Worm (Caenorhabditis elegans) whole organism, mixed stage, embryonic: ENCODE data around the gene C09E7.7.

Source experiments
- M03D4.4 ChIP-seq: sonication (generic microtip); optimal IDR thresholded peaks from 2 replicates; lab custom pipeline; 2017; ENCODE audit warnings: mild to moderate bottlenecking, missing genetic modification characterization, missing compliant biosample characterization
- blmp-1 ChIP-seq: fragments of 150-350 bp; optimal IDR thresholded peaks from 2 replicates; lab custom pipeline; 2014; ENCODE audit warnings: missing biosample characterization, missing genetic modification characterization
- ceh-39 ChIP-seq: fragments of 150-350 bp; optimal IDR thresholded peaks from 2 replicates; lab custom pipeline; 2014; ENCODE audit warnings: missing biosample characterization, missing genetic modification characterization
- ceh-83 ChIP-seq: fragments of 200-800 bp; sonication (Bioruptor generic); optimal IDR thresholded peaks from 2 replicates; lab custom pipeline; 2018; ENCODE audit warnings: mild to moderate bottlenecking, missing genetic modification characterization, missing compliant biosample characterization
- ces-1 ChIP-seq: fragments of 150-350 bp; optimal IDR thresholded peaks from 2 replicates; lab custom pipeline; 2014; ENCODE audit warnings: missing biosample characterization, missing genetic modification reagents, missing genetic modification characterization
- cnd-1 ChIP-seq: fragments of 200-800 bp; sonication (Bioruptor generic); optimal IDR thresholded peaks from 2 replicates; lab custom pipeline; 2018; ENCODE audit warnings: mild to moderate bottlenecking, missing genetic modification characterization, missing compliant biosample characterization
- drap-1 ChIP-seq: fragments of 200-800 bp; sonication (Bioruptor generic); optimal IDR thresholded peaks from 3 replicates; lab custom pipeline; 2018; ENCODE audit warnings: mild to moderate bottlenecking, missing genetic modification characterization, missing compliant biosample characterization
- elt-1 ChIP-seq: sonication (generic microtip); optimal IDR thresholded peaks from 2 replicates; lab custom pipeline; 2017; ENCODE audit warnings: missing genetic modification characterization, mild to moderate bottlenecking, missing compliant biosample characterization, antibody characterized with exemption, moderate library complexity, borderline replicate concordance; ENCODE audit not compliant: insufficient read depth
- elt-3 ChIP-seq: fragments of 150-350 bp; optimal IDR thresholded peaks from 2 replicates; lab custom pipeline; 2014; ENCODE audit warnings: missing biosample characterization, missing genetic modification characterization
- flh-1 ChIP-seq: fragments of 200-800 bp; sonication (Bioruptor generic); optimal IDR thresholded peaks from 2 replicates; lab custom pipeline; 2018; ENCODE audit warnings: mild to moderate bottlenecking, missing genetic modification characterization, moderate library complexity, missing compliant biosample characterization
- ham-2 ChIP-seq: fragments of 200-800 bp; sonication (Bioruptor generic); optimal IDR thresholded peaks from 2 replicates; lab custom pipeline; 2018; ENCODE audit warnings: mild to moderate bottlenecking, missing genetic modification characterization, missing compliant biosample characterization
- hlh-1 ChIP-seq: fragments of 150-350 bp; optimal IDR thresholded peaks from 2 replicates; lab custom pipeline; 2014; ENCODE audit warnings: missing biosample characterization, missing genetic modification reagents, missing genetic modification characterization
- lin-13 ChIP-seq: fragments of 150-350 bp; optimal IDR thresholded peaks from 2 replicates; lab custom pipeline; 2014; ENCODE audit warnings: missing biosample characterization, missing genetic modification characterization
- lsy-2 ChIP-seq: fragments of 150-350 bp; optimal IDR thresholded peaks from 2 replicates; lab custom pipeline; 2014; ENCODE audit warnings: missing biosample characterization, missing genetic modification characterization
- mab-5 ChIP-seq: fragments of 150-350 bp; optimal IDR thresholded peaks from 2 replicates; lab custom pipeline; 2014; ENCODE audit warnings: missing biosample characterization, missing genetic modification characterization
- mls-2 ChIP-seq: sonication (generic microtip); optimal IDR thresholded peaks from 2 replicates; lab custom pipeline; 2016; ENCODE audit warnings: mild to moderate bottlenecking, missing genetic modification characterization, moderate library complexity, missing compliant biosample characterization
- nhr-12 ChIP-seq: fragments of 150-350 bp; optimal IDR thresholded peaks from 2 replicates; lab custom pipeline; 2014; ENCODE audit warnings: missing biosample characterization, missing genetic modification characterization
- nhr-2 ChIP-seq: fragments of 150-350 bp; optimal IDR thresholded peaks from 2 replicates; lab custom pipeline; 2014; ENCODE audit warnings: missing biosample characterization, missing genetic modification characterization
- nhr-237 ChIP-seq: fragments of 150-350 bp; optimal IDR thresholded peaks from 2 replicates; lab custom pipeline; 2014; ENCODE audit warnings: missing biosample characterization, missing genetic modification characterization
- nhr-28 ChIP-seq: fragments of 150-350 bp; optimal IDR thresholded peaks from 2 replicates; lab custom pipeline; 2014; ENCODE audit warnings: missing biosample characterization, missing genetic modification characterization
- nhr-76 ChIP-seq: sonication (generic microtip); optimal IDR thresholded peaks from 2 replicates; lab custom pipeline; 2017; ENCODE audit warnings: missing biosample characterization, missing genetic modification characterization
- pha-4 ChIP-seq: fragments of 150-350 bp; optimal IDR thresholded peaks from 2 replicates; lab custom pipeline; 2018; ENCODE audit warnings: missing biosample characterization, missing genetic modification reagents, missing genetic modification characterization
- sem-2 ChIP-seq: fragments of 200-800 bp; sonication (Bioruptor generic); optimal IDR thresholded peaks from 2 replicates; lab custom pipeline; 2018; ENCODE audit warnings: mild to moderate bottlenecking, missing genetic modification characterization, missing compliant biosample characterization
- snpc-4 ChIP-seq: fragments of 150-350 bp; optimal IDR thresholded peaks from 2 replicates; lab custom pipeline; 2014; ENCODE audit warnings: missing biosample characterization, missing genetic modification characterization
- sptf-1 ChIP-seq: sonication (generic microtip); optimal IDR thresholded peaks from 2 replicates; lab custom pipeline; 2017; ENCODE audit warnings: mild to moderate bottlenecking, missing genetic modification characterization, moderate library complexity, missing compliant biosample characterization
- tbx-8 ChIP-seq: fragments of 200-800 bp; sonication (Bioruptor generic); optimal IDR thresholded peaks from 2 replicates; lab custom pipeline; 2018; ENCODE audit warnings: mild to moderate bottlenecking, missing genetic modification characterization, moderate library complexity, missing compliant biosample characterization
- unc-39 ChIP-seq: fragments of 150-350 bp; optimal IDR thresholded peaks from 2 replicates; lab custom pipeline; 2014; ENCODE audit warnings: missing biosample characterization, missing genetic modification characterization
- unc-62 ChIP-seq: fragments of 150-350 bp; optimal IDR thresholded peaks from 2 replicates; lab custom pipeline; 2014; ENCODE audit warnings: missing biosample characterization, missing genetic modification reagents, missing genetic modification characterization
- zip-8 ChIP-seq: fragments of 150-350 bp; optimal IDR thresholded peaks from 2 replicates; lab custom pipeline; 2014; ENCODE audit warnings: missing biosample characterization, missing genetic modification characterization
- ztf-11 ChIP-seq: fragments of 150-350 bp; optimal IDR thresholded peaks from 2 replicates; lab custom pipeline; 2014; ENCODE audit warnings: missing biosample characterization, missing genetic modification characterization

C09E7.7 gene

ce11 chrIII:6532647-6533046 lies 18.4 kb downstream of the C09E7.7 start, which contains the start of gene srxa-5:
Gene srxa-5, plus strand, starts transcription at chrIII:6532947.
- TF ChIP-seq snpc-4 (no peak), unc-62 (GFP tag; lab: Kevin White, UChicago) (no peak)

ce11 chrIII:6531099-6531498 lies 19.9 kb downstream of the C09E7.7 start, which contains the start of gene C09E7.11:
Gene C09E7.11, plus strand, starts transcription at chrIII:6531399.
- TF ChIP-seq hlh-1 (tag; lab: Kevin White, UChicago) (no peak), unc-39 (no peak), ceh-83 (GFP tag; lab: Kevin White, UChicago) (no peak), drap-1 (no peak), sem-2 (no peak), tbx-8 (GFP tag; lab: Kevin White, UChicago) (no peak)

ce11 chrIII:6527902-6528301 lies 23.1 kb downstream of the C09E7.7 start, which contains the start of gene pqn-10:
Gene pqn-10, plus strand, starts transcription at chrIII:6528202.
- TF ChIP-seq elt-1 (no peak), nhr-2 (tag; lab: Kevin White, UChicago) (no peak), mls-2 (tag; lab: Kevin White, UChicago) (no peak), hlh-1 (tag; lab: Kevin White, UChicago) (no peak), drap-1 (no peak), flh-1 (GFP tag; lab: Kevin White, UChicago) (no peak), snpc-4 (no peak), sem-2 (no peak), ceh-39 (no peak), elt-3 (tag; lab: Kevin White, UChicago) (no peak), lsy-2 (tag; lab: Kevin White, UChicago) (no peak), nhr-12 (tag; lab: Kevin White, UChicago) (no peak), unc-62 (GFP tag; lab: Kevin White, UChicago) (no peak), blmp-1 (tag; lab: Kevin White, UChicago) (no peak), tbx-8 (GFP tag; lab: Kevin White, UChicago) (no peak), nhr-237 (tag; lab: Kevin White, UChicago) (no peak), nhr-28 (no peak)

- no peak for TF ChIP-seq nhr-28
- no peak for TF ChIP-seq hlh-1 (tag; lab: Kevin White, UChicago)
- TF ChIP-seq flh-1 (GFP tag; lab: Kevin White, UChicago), result no peak
- no peak for TF ChIP-seq lin-13 (tag; lab: Kevin White, UChicago)
- TF ChIP-seq unc-62 (GFP tag; lab: Kevin White, UChicago), result no peak
- no peak for TF ChIP-seq ceh-83 (GFP tag; lab: Kevin White, UChicago)
- TF ChIP-seq drap-1, result no peak
- no peak for TF ChIP-seq mls-2 (tag; lab: Kevin White, UChicago)
- no peak for TF ChIP-seq zip-8 (tag; lab: Kevin White, UChicago)
- no peak for TF ChIP-seq elt-1
- no peak for TF ChIP-seq elt-3 (tag; lab: Kevin White, UChicago)
- no peak for TF ChIP-seq sptf-1
- TF ChIP-seq nhr-76 (tag; lab: Kevin White, UChicago), result no peak
- TF ChIP-seq unc-39, result no peak
- no peak for TF ChIP-seq pha-4 (tag; lab: Kevin White, UChicago)
- TF ChIP-seq ham-2, result no peak
- no peak for TF ChIP-seq lsy-2 (tag; lab: Kevin White, UChicago)
- TF ChIP-seq nhr-12 (tag; lab: Kevin White, UChicago), result no peak
Observed at ce11 chrIII:6525557-6525956, 25.5 kb downstream of the C09E7.7 start, which contains the start of gene oig-1. Gene oig-1, minus strand, starts transcription at chrIII:6525657.

- TF ChIP-seq sem-2 (no peak), cnd-1 (no peak), M03D4.4 (no peak), nhr-28 (no peak), ceh-39 (no peak), nhr-237 (tag; lab: Kevin White, UChicago) (no peak), ces-1 (GFP tag; lab: Kevin White, UChicago) (no peak), hlh-1 (tag; lab: Kevin White, UChicago) (no peak), mab-5 (tag; lab: Kevin White, UChicago) (no peak), sptf-1 (no peak), elt-1 (no peak), ztf-11 (tag; lab: Kevin White, UChicago) (no peak), nhr-2 (tag; lab: Kevin White, UChicago) (no peak), unc-39 (no peak), mls-2 (tag; lab: Kevin White, UChicago) (no peak)
Observed at ce11 chrIII:6519949-6520348, 31.1 kb downstream of the C09E7.7 start, which contains the start of gene C09E7.10. Gene C09E7.10, minus strand, starts transcription at chrIII:6520049.

ce11 chrIII:6514673-6515072 lies 36.4 kb downstream of the C09E7.7 start, which contains the start of gene acr-5:
Gene acr-5, minus strand, starts transcription at chrIII:6514773.
- TF ChIP-seq ham-2 (no peak), ceh-83 (GFP tag; lab: Kevin White, UChicago) (no peak), flh-1 (GFP tag; lab: Kevin White, UChicago) (no peak), blmp-1 (tag; lab: Kevin White, UChicago) (no peak), unc-62 (GFP tag; lab: Kevin White, UChicago) (no peak)
